Fruit fly (Drosophila melanogaster) whole organism, embryonic: ENCODE measurements around the gene Pits.

Experiments used
- Awh ChIP-seq: fragments of 200-800 bp; sonication (Bioruptor generic); IDR thresholded peaks from 2 replicates; pipeline ENCODE4, ENCODE4 v1.3.6; 2022; ENCODE audit warnings: missing biosample characterization, missing genetic modification characterization
- CG10267 ChIP-seq: fragments of 200-800 bp; sonication (Bioruptor generic); optimal IDR thresholded peaks from 2 replicates; lab custom pipeline; 2018; ENCODE audit warnings: missing biosample characterization, mild to moderate bottlenecking, missing genetic modification characterization, moderate library complexity
- CG10565 ChIP-seq: fragments of 200-800 bp; sonication (Bioruptor generic); optimal IDR thresholded peaks from 3 replicates; lab custom pipeline; 2016; ENCODE audit warnings: missing biosample characterization, mild to moderate bottlenecking, missing genetic modification characterization
- CG11695 ChIP-seq: fragments of 200-800 bp; sonication (Bioruptor generic); IDR thresholded peaks from 3 replicates; pipeline ENCODE4 v1.3.6; 2022; ENCODE audit warnings: missing biosample characterization, missing genetic modification characterization
- CG11696 ChIP-seq: fragments of 200-800 bp; sonication (Bioruptor generic); IDR thresholded peaks from 2 replicates; pipeline ENCODE4 v1.3.6; 2022; ENCODE audit warnings: missing biosample characterization, missing genetic modification characterization
- CG12071 ChIP-seq: fragments of 200-800 bp; sonication (Bioruptor generic); optimal IDR thresholded peaks from 3 replicates; lab custom pipeline; 2018; ENCODE audit warnings: missing biosample characterization, mild to moderate bottlenecking, missing genetic modification characterization
- CG15514 ChIP-seq: fragments of 200-800 bp; sonication (Bioruptor generic); optimal IDR thresholded peaks from 3 replicates; lab custom pipeline; 2017; ENCODE audit warnings: missing biosample characterization, missing genetic modification characterization, mild to moderate bottlenecking, moderate library complexity, missing genetic modification reagents
- CG17186 ChIP-seq: fragments of 200-800 bp; sonication (Bioruptor generic); optimal IDR thresholded peaks from 3 replicates; lab custom pipeline; 2017; ENCODE audit warnings: missing biosample characterization, missing genetic modification reagents, missing genetic modification characterization
- CG17359 ChIP-seq: fragments of 200-800 bp; sonication (Bioruptor generic); optimal IDR thresholded peaks from 3 replicates; lab custom pipeline; 2018; ENCODE audit warnings: missing biosample characterization, mild to moderate bottlenecking, missing genetic modification characterization, moderate library complexity
- CG17361 ChIP-seq: fragments of 200-800 bp; sonication (Bioruptor generic); IDR thresholded peaks from 3 replicates; pipeline ENCODE4 v1.3.6; 2022; ENCODE audit warnings: missing biosample characterization, missing genetic modification characterization
- CG17612 ChIP-seq: fragments of 200-800 bp; sonication (Bioruptor generic); IDR thresholded peaks from 2 replicates; pipeline ENCODE4 v1.3.6; 2022; ENCODE audit warnings: missing biosample characterization, missing genetic modification characterization
- CG2889 ChIP-seq: fragments of 200-800 bp; sonication (Bioruptor generic); IDR thresholded peaks from 3 replicates; pipeline ENCODE4 v1.3.6; 2022; ENCODE audit warnings: missing biosample characterization, missing genetic modification characterization
- CG30020 ChIP-seq: fragments of 200-800 bp; optimal IDR thresholded peaks from 2 replicates; lab custom pipeline; 2019; ENCODE audit warnings: missing biosample characterization, mild to moderate bottlenecking, missing genetic modification characterization, moderate library complexity
- CG3163 ChIP-seq: fragments of 200-800 bp; sonication (Bioruptor generic); optimal IDR thresholded peaks from 3 replicates; lab custom pipeline; 2016; ENCODE audit warnings: missing biosample characterization, missing genetic modification characterization
- CG3838 ChIP-seq: fragments of 200-800 bp; sonication (Bioruptor generic); optimal IDR thresholded peaks from 3 replicates; lab custom pipeline; 2016; ENCODE audit warnings: missing biosample characterization, missing genetic modification characterization
- CG42726 ChIP-seq: fragments of 200-800 bp; sonication (Bioruptor generic); IDR thresholded peaks from 2 replicates; pipeline ENCODE4 v1.3.6; 2022; ENCODE audit warnings: missing biosample characterization, missing genetic modification characterization; ENCODE audit not compliant: partially characterized antibody
- CG4360 ChIP-seq: fragments of 200-800 bp; sonication (Bioruptor generic); IDR thresholded peaks from 2 replicates; pipeline ENCODE4 v1.3.6; 2022; ENCODE audit warnings: missing biosample characterization, missing genetic modification characterization
- CG5180 ChIP-seq: fragments of 200-800 bp; sonication (Bioruptor generic); optimal IDR thresholded peaks from 3 replicates; lab custom pipeline; 2017; ENCODE audit warnings: missing biosample characterization, missing genetic modification characterization, mild to moderate bottlenecking, moderate library complexity, missing genetic modification reagents
- CG6689 ChIP-seq: fragments of 200-800 bp; sonication (Bioruptor generic); IDR thresholded peaks from 2 replicates; pipeline ENCODE4 v1.3.6; 2022; ENCODE audit warnings: missing biosample characterization, missing genetic modification characterization
- CG8089 ChIP-seq: fragments of 200-800 bp; sonication (Bioruptor generic); optimal IDR thresholded peaks from 3 replicates; lab custom pipeline; 2016; ENCODE audit warnings: missing biosample characterization, missing genetic modification characterization
- CG8924 ChIP-seq: fragments of 200-800 bp; optimal IDR thresholded peaks from 3 replicates; lab custom pipeline; 2019; ENCODE audit warnings: missing biosample characterization, mild to moderate bottlenecking, missing genetic modification characterization, moderate library complexity
- D19A ChIP-seq: fragments of 200-800 bp; optimal IDR thresholded peaks from 3 replicates; lab custom pipeline; 2019; ENCODE audit warnings: missing biosample characterization, mild to moderate bottlenecking, missing genetic modification characterization, moderate library complexity
- E2f2 ChIP-seq: fragments of 200-800 bp; sonication (Bioruptor generic); IDR thresholded peaks from 2 replicates; pipeline ENCODE4 v1.3.6; 2022; ENCODE audit warnings: missing biosample characterization, missing genetic modification characterization
- GATAe ChIP-seq: fragments of 200-800 bp; sonication (Bioruptor generic); conservative IDR thresholded peaks from 2 replicates; pipeline ENCODE4 v1.3.6; 2022; ENCODE audit warnings: missing biosample characterization, missing genetic modification characterization
- HHEX ChIP-seq: fragments of 200-800 bp; sonication (Bioruptor generic); optimal IDR thresholded peaks from 3 replicates; lab custom pipeline; 2017; ENCODE audit warnings: missing biosample characterization, mild to moderate bottlenecking, missing genetic modification characterization, missing genetic modification reagents
- NC2β ChIP-seq: fragments of 200-800 bp; sonication (Bioruptor generic); optimal IDR thresholded peaks from 2 replicates; lab custom pipeline; 2016; ENCODE audit warnings: missing biosample characterization, missing genetic modification characterization
- NK7.1 ChIP-seq: fragments of 200-800 bp; sonication (Bioruptor generic); optimal IDR thresholded peaks from 3 replicates; lab custom pipeline; 2016; ENCODE audit warnings: missing biosample characterization, missing genetic modification characterization
- Sox100B ChIP-seq: fragments of 200-800 bp; sonication (Bioruptor generic); optimal IDR thresholded peaks from 3 replicates; lab custom pipeline; 2018; ENCODE audit warnings: missing biosample characterization, mild to moderate bottlenecking, missing genetic modification characterization
- Trl ChIP-seq, 3 experiments: fragments of >200 bp in 2 of 3; fragments of 200-800 bp in 1 of 3; sonication (Bioruptor generic) in 1 of 3; optimal IDR thresholded peaks; 2 replicates in 1 of 3; 3 replicates in 2 of 3; lab custom pipeline; 2016 to 2017; ENCODE audit warnings: missing biosample characterization in 1 of 3, missing genetic modification characterization in 1 of 3
- al ChIP-seq: fragments of 200-800 bp; sonication (Bioruptor generic); IDR thresholded peaks from 2 replicates; pipeline ENCODE4 v1.3.6; 2022; ENCODE audit warnings: missing biosample characterization, missing genetic modification characterization
- aop ChIP-seq: fragments of 200-800 bp; sonication (Bioruptor generic); IDR thresholded peaks from 2 replicates; pipeline ENCODE4 v1.3.6; 2022; ENCODE audit warnings: missing biosample characterization, missing genetic modification characterization
- cas ChIP-seq: fragments of 200-800 bp; sonication (Bioruptor generic); IDR thresholded peaks from 2 replicates; pipeline ENCODE4 v1.3.6; 2022; ENCODE audit warnings: missing biosample characterization, missing genetic modification characterization
- chinmo ChIP-seq: fragments of 200-800 bp; sonication (Bioruptor generic); IDR thresholded peaks from 4 replicates; pipeline ENCODE4 v1.3.6; 2022; ENCODE audit warnings: missing biosample characterization, missing genetic modification characterization; ENCODE audit not compliant: partially characterized antibody
- corto ChIP-seq: fragments of 200-800 bp; sonication (Bioruptor generic); optimal IDR thresholded peaks from 2 replicates; lab custom pipeline; 2016; ENCODE audit warnings: missing biosample characterization, mild to moderate bottlenecking, missing genetic modification characterization, moderate library complexity
- crol ChIP-seq: fragments of 200-800 bp; sonication (Bioruptor generic); IDR thresholded peaks from 2 replicates; pipeline ENCODE4 v1.3.6; 2022; ENCODE audit warnings: missing biosample characterization, missing genetic modification characterization
- dan ChIP-seq: fragments of 200-800 bp; sonication (Bioruptor generic); IDR thresholded peaks from 2 replicates; pipeline ENCODE4 v1.3.6; 2022; ENCODE audit warnings: missing biosample characterization, missing genetic modification characterization
- esg ChIP-seq: fragments of 200-800 bp; sonication (Bioruptor generic); conservative IDR thresholded peaks from 2 replicates; pipeline ENCODE4 v1.3.6; 2022; ENCODE audit warnings: missing biosample characterization, missing genetic modification characterization
- gcm ChIP-seq: fragments of 200-800 bp; sonication (Bioruptor generic); optimal IDR thresholded peaks from 2 replicates; lab custom pipeline; 2019; ENCODE audit warnings: missing biosample characterization, mild to moderate bottlenecking, missing genetic modification characterization, moderate library complexity
- insv ChIP-seq, 2 experiments: fragments of 200-800 bp; sonication (Bioruptor generic); optimal IDR thresholded peaks; 3 replicates each; lab custom pipeline; 2016 to 2018; ENCODE audit warnings: missing biosample characterization in 2 of 2, missing genetic modification characterization in 2 of 2
- jigr1 ChIP-seq: fragments of 200-800 bp; sonication (Bioruptor generic); IDR thresholded peaks from 3 replicates; pipeline ENCODE4 v1.3.6; 2022; ENCODE audit warnings: missing biosample characterization, missing genetic modification characterization
- jing ChIP-seq: fragments of 200-800 bp; sonication (Bioruptor generic); optimal IDR thresholded peaks from 2 replicates; lab custom pipeline; 2018; ENCODE audit warnings: missing biosample characterization, mild to moderate bottlenecking, missing genetic modification characterization
- klu ChIP-seq: fragments of 200-800 bp; sonication (Bioruptor generic); IDR thresholded peaks from 2 replicates; pipeline ENCODE4 v1.3.6; 2022; ENCODE audit warnings: missing biosample characterization, missing genetic modification characterization
- kni ChIP-seq: fragments of 200-800 bp; sonication (Bioruptor generic); optimal IDR thresholded peaks from 3 replicates; lab custom pipeline; 2017; ENCODE audit warnings: mild to moderate bottlenecking, missing biosample characterization, missing genetic modification reagents, missing genetic modification characterization
- mam ChIP-seq: fragments of 200-800 bp; sonication (Bioruptor generic); optimal IDR thresholded peaks from 3 replicates; lab custom pipeline; 2016; ENCODE audit warnings: missing biosample characterization, missing genetic modification characterization
- nom ChIP-seq: fragments of 200-800 bp; sonication (Bioruptor generic); optimal IDR thresholded peaks from 2 replicates; lab custom pipeline; 2017; ENCODE audit warnings: missing biosample characterization, missing genetic modification characterization, mild to moderate bottlenecking, moderate library complexity, missing genetic modification reagents
- sima ChIP-seq: fragments of 200-800 bp; sonication (Bioruptor generic); optimal IDR thresholded peaks from 2 replicates; lab custom pipeline; 2016; ENCODE audit warnings: missing biosample characterization, missing genetic modification characterization
- slbo ChIP-seq: fragments of 200-800 bp; sonication (Bioruptor generic); IDR thresholded peaks from 2 replicates; pipeline ENCODE4 v1.3.6; 2022; ENCODE audit warnings: missing biosample characterization, missing genetic modification characterization
- slp2 ChIP-seq: fragments of 200-800 bp; sonication (Bioruptor generic); optimal IDR thresholded peaks from 2 replicates; lab custom pipeline; 2016; ENCODE audit warnings: missing biosample characterization, missing genetic modification characterization
- tll ChIP-seq, 2 experiments: fragments of 200-800 bp in 1 of 2; fragments of >200 bp in 1 of 2; sonication (Bioruptor generic) in 1 of 2; optimal IDR thresholded peaks; 2 replicates each; lab custom pipeline; 2017 to 2019; ENCODE audit warnings: missing biosample characterization in 2 of 2, missing genetic modification characterization in 2 of 2, mild to moderate bottlenecking in 1 of 2, moderate library complexity in 1 of 2
- zfh1 ChIP-seq: fragments of 200-800 bp; sonication (Bioruptor generic); IDR thresholded peaks from 3 replicates; pipeline ENCODE4 v1.3.6; 2022; ENCODE audit warnings: missing biosample characterization, missing genetic modification characterization

Gene Pits

DNA sequence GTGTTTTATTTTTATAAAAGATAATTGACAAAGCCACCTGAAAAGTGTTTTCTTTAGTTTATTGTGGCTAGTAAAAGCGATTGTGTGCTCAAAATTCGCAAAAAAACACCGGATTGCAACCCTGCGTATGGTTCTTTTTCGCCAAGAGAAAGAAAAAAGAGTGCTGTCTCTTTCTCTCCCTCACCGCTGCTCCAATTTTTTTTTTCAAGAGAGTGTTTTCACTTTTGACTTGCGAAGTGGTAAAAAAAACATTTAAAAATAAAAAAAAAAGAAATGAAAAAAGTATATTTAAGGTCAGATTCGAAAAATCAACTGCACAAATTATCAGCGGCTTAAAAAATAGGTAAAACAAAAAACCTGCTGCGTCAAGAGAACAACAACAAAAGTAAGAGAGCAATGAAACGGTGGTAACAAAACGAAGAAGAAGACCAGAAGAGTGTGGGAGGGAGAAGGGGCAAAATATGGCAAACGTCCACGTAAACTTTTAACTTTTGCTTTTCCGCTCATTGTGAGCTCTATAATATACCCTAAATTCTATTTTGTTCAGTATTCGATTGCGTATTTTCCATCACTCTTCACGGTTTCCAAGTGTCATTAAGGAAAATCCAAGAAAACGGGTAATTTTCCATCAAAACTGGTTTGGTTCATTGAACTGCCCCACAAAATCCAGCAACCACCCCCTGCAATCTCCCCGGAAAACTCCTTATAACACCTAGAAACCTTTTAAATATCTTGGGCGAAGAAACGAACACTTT lies 13.5 kb upstream of the Pits start (continued):
- TF ChIP-seq corto (GFP tag; lab: Kevin White, UChicago): peak; percentile 66
- TF ChIP-seq zfh1 (GFP tag; lab: Robert Waterston, UW): no peak
- no peak for TF ChIP-seq cas (GFP tag; lab: Robert Waterston, UW)
- TF ChIP-seq jing (GFP tag; lab: Kevin White, UChicago): no peak
- no peak for TF ChIP-seq CG17361 (GFP tag; lab: Robert Waterston, UW)
- no peak for TF ChIP-seq jigr1 (GFP tag; lab: Robert Waterston, UW)
- no peak for TF ChIP-seq mam
- peak; percentile 17 for TF ChIP-seq kni
- no peak for TF ChIP-seq CG11695 (GFP tag; lab: Robert Waterston, UW)
- TF ChIP-seq chinmo (GFP tag; lab: Robert Waterston, UW): no peak
- no peak for TF ChIP-seq esg
- TF ChIP-seq NC2β (GFP tag; lab: Kevin White, UChicago): no peak
- no peak for TF ChIP-seq CG15514
- no peak for TF ChIP-seq CG12071
- TF ChIP-seq CG8924: no peak
- TF ChIP-seq CG4360 (GFP tag; lab: Robert Waterston, UW): peak; percentile 54; the same call in 1 of the 2 replicates
- no peak for TF ChIP-seq CG10565 (GFP tag; lab: Kevin White, UChicago)
- TF ChIP-seq slp2: no peak
- no peak for TF ChIP-seq E2f2 (GFP tag; lab: Robert Waterston, UW)
- no peak for TF ChIP-seq CG5180
- no peak for TF ChIP-seq tll (GFP tag; optimal IDR thresholded peaks at IDR 0.05; lab: Kevin White, UChicago)
- TF ChIP-seq HHEX (GFP tag; lab: Kevin White, UChicago): no peak
- TF ChIP-seq Awh (GFP tag; lab: Robert Waterston, UW): no peak
- no peak for TF ChIP-seq CG11696
- TF ChIP-seq aop (GFP tag; lab: Robert Waterston, UW): no peak
- TF ChIP-seq CG3163 (GFP tag; lab: Kevin White, UChicago): peak; percentile 79
- no peak for TF ChIP-seq Sox100B (GFP tag; lab: Kevin White, UChicago)
- no peak for TF ChIP-seq dan (GFP tag; lab: Robert Waterston, UW)
- TF ChIP-seq CG17186 (GFP tag; lab: Kevin White, UChicago): no peak
- no peak for TF ChIP-seq sima (GFP tag; lab: Kevin White, UChicago)
- TF ChIP-seq CG17359 (tag; lab: Kevin White, UChicago): peak; percentile 40
- no peak for TF ChIP-seq CG3838 (GFP tag; lab: Kevin White, UChicago)
- TF ChIP-seq gcm: no peak
- no peak for TF ChIP-seq al (GFP tag; lab: Robert Waterston, UW)
- no peak for TF ChIP-seq CG10267 (tag; lab: Kevin White, UChicago)
- TF ChIP-seq GATAe (GFP tag; lab: Robert Waterston, UW): no peak
- TF ChIP-seq klu (GFP tag; lab: Robert Waterston, UW): no peak
- no peak for TF ChIP-seq CG42726 (GFP tag; lab: Robert Waterston, UW)
- no peak for TF ChIP-seq NK7.1
- no peak for TF ChIP-seq CG8089
- no peak for TF ChIP-seq D19A (tag; lab: Kevin White, UChicago)
- TF ChIP-seq CG2889: no peak
- peak; percentile 70 to 91 for TF ChIP-seq Trl (optimal IDR thresholded peaks at IDR 0.05; lab: Kevin White, UChicago)
- TF ChIP-seq Trl (GFP tag; optimal IDR thresholded peaks at IDR 0.05; lab: Kevin White, UChicago): no peak
- peak; percentile 65 for TF ChIP-seq crol (GFP tag; lab: Robert Waterston, UW)
- no peak for TF ChIP-seq insv (GFP tag; optimal IDR thresholded peaks at IDR 0.05; lab: Kevin White, UChicago)
- TF ChIP-seq CG30020 (tag; lab: Kevin White, UChicago): no peak
- no peak for TF ChIP-seq CG6689 (GFP tag; lab: Robert Waterston, UW)
- TF ChIP-seq nom: peak; percentile 79
- TF ChIP-seq slbo: no peak
- no peak for TF ChIP-seq CG17612 (GFP tag; lab: Robert Waterston, UW)
